Fruit fly (Drosophila melanogaster): ENCODE data around the gene CG42486.

CG42486 gene

DNA sequence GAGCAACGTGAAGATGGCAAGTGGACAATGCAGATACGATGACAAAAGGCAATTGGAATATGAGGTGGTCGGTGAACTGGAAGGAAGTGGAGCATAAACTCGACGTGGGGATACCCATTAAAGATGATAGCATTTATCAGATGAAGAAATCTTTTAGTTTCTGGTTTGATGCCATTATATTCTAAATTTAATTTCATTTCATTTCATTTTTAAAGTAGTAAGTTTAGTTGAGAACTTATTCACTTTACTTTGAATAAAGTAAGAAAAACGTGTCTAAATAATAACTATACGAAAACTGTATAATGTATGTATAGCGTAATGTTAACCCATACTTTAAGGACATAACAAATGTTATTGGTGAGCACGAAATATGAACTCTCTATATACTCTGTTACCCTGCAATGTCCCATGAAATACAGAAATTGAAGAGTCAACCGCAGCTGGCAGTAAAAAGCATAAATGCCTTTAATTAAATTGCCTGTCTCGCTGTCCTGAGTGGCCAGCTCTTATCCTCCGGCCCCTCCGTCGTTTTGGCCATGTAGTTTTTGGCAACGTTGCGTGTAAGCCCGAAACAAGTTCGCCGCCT, 28.0 kb downstream of the CG42486 start:
- peak; percentile 47 for TF ChIP-seq HLH106 (tag; optimal IDR thresholded peaks at IDR 0.05)
- peak; percentile 6 for TF ChIP-seq rgr (GFP tag; optimal IDR thresholded peaks at IDR 0.05)
- no peak for TF ChIP-seq GATAd (GFP tag; optimal IDR thresholded peaks at IDR 0.05)
- TF ChIP-seq sv (GFP tag; optimal IDR thresholded peaks at IDR 0.05): no peak
- TF ChIP-seq OdsH (GFP tag; optimal IDR thresholded peaks at IDR 0.05): no peak
- no peak for TF ChIP-seq Myc (optimal IDR thresholded peaks at IDR 0.05)
- TF ChIP-seq Hr78 (GFP tag; optimal IDR thresholded peaks at IDR 0.05): no peak
- no peak for TF ChIP-seq pan (optimal IDR thresholded peaks at IDR 0.05)
- TF ChIP-seq CrebA (GFP tag; optimal IDR thresholded peaks at IDR 0.05; ENCODE audit: borderline replicate concordance): no peak
- TF ChIP-seq dl (GFP tag; optimal IDR thresholded peaks at IDR 0.05; ENCODE audit: insufficient read depth in 1 of 2, partially characterized antibody in 2 of 2): no peak
- TF ChIP-seq woc (GFP tag; optimal IDR thresholded peaks at IDR 0.05): peak; percentile 52
- TF ChIP-seq jim (GFP tag; optimal IDR thresholded peaks at IDR 0.05): no peak
- no peak for TF ChIP-seq N (GFP tag; optimal IDR thresholded peaks at IDR 0.05)
- peak; percentile 54 for TF ChIP-seq h (GFP tag; optimal IDR thresholded peaks at IDR 0.05)
- TF ChIP-seq CG9705 (GFP tag; optimal IDR thresholded peaks at IDR 0.05): no peak
- TF ChIP-seq Rel (GFP tag; optimal IDR thresholded peaks at IDR 0.05): no peak
- no peak for TF ChIP-seq Rel (tag; optimal IDR thresholded peaks at IDR 0.05)
- no peak for TF ChIP-seq Abd-B (GFP tag; optimal IDR thresholded peaks at IDR 0.05)
- peak; percentile 58 for TF ChIP-seq Vsx2 (GFP tag; optimal IDR thresholded peaks at IDR 0.05; ENCODE audit: partially characterized antibody)
- no peak for TF ChIP-seq CG32264 (GFP tag; optimal IDR thresholded peaks at IDR 0.05)
- peak; percentile 47 for TF ChIP-seq fru (GFP tag; optimal IDR thresholded peaks at IDR 0.05)
- peak; percentile 1 for TF ChIP-seq psq (GFP tag; optimal IDR thresholded peaks at IDR 0.05)
- no peak for TF ChIP-seq usp (GFP tag; optimal IDR thresholded peaks at IDR 0.05)
- no peak for TF ChIP-seq Dif (GFP tag; optimal IDR thresholded peaks at IDR 0.05; ENCODE audit: partially characterized antibody)
- no peak for TF ChIP-seq lola (GFP tag; optimal IDR thresholded peaks at IDR 0.05)
- peak; percentile 44 for TF ChIP-seq Sp1 (GFP tag; optimal IDR thresholded peaks at IDR 0.05)
- TF ChIP-seq br (GFP tag; optimal IDR thresholded peaks at IDR 0.05): peak; percentile 15
- no peak for TF ChIP-seq sage (GFP tag; optimal IDR thresholded peaks at IDR 0.05)
- no peak for TF ChIP-seq Mio (GFP tag; optimal IDR thresholded peaks at IDR 0.05)
- peak in 1 of 2 experiments; percentile 36 for TF ChIP-seq foxo (GFP tag; optimal IDR thresholded peaks at IDR 0.05)
- TF ChIP-seq ey (GFP tag; optimal IDR thresholded peaks at IDR 0.05): peak; percentile 56
- TF ChIP-seq tai (GFP tag; optimal IDR thresholded peaks at IDR 0.05): no peak
- TF ChIP-seq dmrt93B (GFP tag; optimal IDR thresholded peaks at IDR 0.05): peak; percentile 25
- no peak for TF ChIP-seq dsf (GFP tag; optimal IDR thresholded peaks at IDR 0.05; ENCODE audit: borderline replicate concordance)
- no peak for TF ChIP-seq brk (GFP tag; optimal IDR thresholded peaks at IDR 0.05)
- no peak for TF ChIP-seq Hr83 (GFP tag; optimal IDR thresholded peaks at IDR 0.05; ENCODE audit: poor library complexity, severe bottlenecking)
- no peak for TF ChIP-seq Hnf4 (GFP tag; optimal IDR thresholded peaks at IDR 0.05)
- no peak for TF ChIP-seq Jra (GFP tag; optimal IDR thresholded peaks at IDR 0.05)
- no peak for TF ChIP-seq Dfd (GFP tag; optimal IDR thresholded peaks at IDR 0.05)

- TF ChIP-seq Dif (GFP tag; optimal IDR thresholded peaks at IDR 0.05; ENCODE audit: partially characterized antibody) (no peak), dl (GFP tag; optimal IDR thresholded peaks at IDR 0.05; ENCODE audit: insufficient read depth in 1 of 2, partially characterized antibody in 2 of 2) (no peak), h (GFP tag; optimal IDR thresholded peaks at IDR 0.05) (no peak), Hnf4 (GFP tag; optimal IDR thresholded peaks at IDR 0.05) (no peak), Abd-B (GFP tag; optimal IDR thresholded peaks at IDR 0.05) (no peak)
Observed at dm6 chr2L:11874232-11874765, 31.4 kb downstream of the CG42486 start.

DNA sequence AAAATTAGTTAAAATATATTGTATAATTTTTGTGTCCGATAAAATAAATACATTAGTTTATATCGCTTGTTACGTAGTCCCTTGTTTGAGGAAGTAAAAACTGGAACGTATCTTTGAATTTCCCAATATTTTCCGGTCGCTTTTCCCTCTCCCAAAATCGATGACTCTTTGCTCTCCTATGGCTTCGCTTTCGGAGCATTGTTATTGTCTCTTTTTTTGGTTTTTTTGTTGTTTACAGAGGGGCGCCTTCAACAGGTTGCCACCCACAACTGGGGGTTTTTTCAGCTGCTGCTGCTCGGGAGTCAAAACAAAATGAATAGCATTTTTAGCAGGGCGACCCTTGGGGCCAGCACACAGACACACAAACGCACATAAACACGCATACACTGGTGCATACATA, 32.0 kb downstream of the CG42486 start:
- TF ChIP-seq foxo (GFP tag; optimal IDR thresholded peaks at IDR 0.05) (no peak), N (GFP tag; optimal IDR thresholded peaks at IDR 0.05) (no peak), sage (GFP tag; optimal IDR thresholded peaks at IDR 0.05) (no peak), psq (GFP tag; optimal IDR thresholded peaks at IDR 0.05) (no peak), Mio (GFP tag; optimal IDR thresholded peaks at IDR 0.05) (no peak), Hnf4 (GFP tag; optimal IDR thresholded peaks at IDR 0.05) (no peak), dmrt93B (GFP tag; optimal IDR thresholded peaks at IDR 0.05) (no peak), Abd-B (GFP tag; optimal IDR thresholded peaks at IDR 0.05) (no peak), jim (GFP tag; optimal IDR thresholded peaks at IDR 0.05) (no peak), HLH106 (tag; optimal IDR thresholded peaks at IDR 0.05) (no peak), usp (GFP tag; optimal IDR thresholded peaks at IDR 0.05) (no peak), brk (GFP tag; optimal IDR thresholded peaks at IDR 0.05) (no peak), ey (GFP tag; optimal IDR thresholded peaks at IDR 0.05) (no peak), CG9705 (GFP tag; optimal IDR thresholded peaks at IDR 0.05) (no peak)
